Worm (Caenorhabditis elegans): ENCODE measurements around the gene clec-172.

ce11 chrIV:1553195-1553918 lies 36.9 kb upstream of the clec-172 start, which contains the start of gene C34H4.2:
- no peak for TF ChIP-seq W03F9.2 (tag; optimal IDR thresholded peaks at IDR 0.05)
- no peak for TF ChIP-seq him-1 (tag; optimal IDR thresholded peaks at IDR 0.05)
- no peak for TF ChIP-seq dao-5 (tag; optimal IDR thresholded peaks at IDR 0.05)
